Fruit fly (Drosophila melanogaster): ENCODE measurements around the gene Rop.

Gene Rop

DNA sequence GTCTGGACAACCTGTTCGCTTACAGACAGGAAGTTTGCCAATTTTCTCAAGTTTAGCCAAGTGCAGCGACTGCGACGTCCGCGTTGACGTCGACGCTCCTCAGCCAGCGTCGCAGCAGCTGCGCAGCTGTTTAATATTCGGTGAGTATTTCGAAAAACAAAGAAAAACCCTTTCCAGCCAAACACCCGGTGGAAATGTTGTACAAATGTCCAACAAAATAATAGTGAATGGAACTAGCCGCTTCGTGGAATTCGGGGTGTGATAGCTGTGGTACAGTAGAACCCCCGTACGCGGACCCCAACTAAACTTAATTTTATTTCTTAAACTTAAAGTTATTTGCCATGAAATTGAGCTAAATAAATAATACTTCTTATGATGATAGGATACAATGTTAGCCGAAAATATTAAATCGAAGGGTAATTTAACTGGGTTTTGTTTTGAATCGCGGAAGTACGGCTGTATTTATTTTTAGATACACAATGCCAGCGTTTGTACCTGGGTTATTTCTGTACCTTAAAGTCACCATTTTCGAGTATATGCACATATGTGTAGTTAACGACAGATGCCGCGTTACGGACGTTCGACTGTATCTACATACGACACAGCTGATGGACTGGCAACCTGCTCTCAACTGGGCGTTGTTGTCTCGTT, 29.8 kb downstream of the Rop start (continued):
- peak; percentile 79 for TF ChIP-seq CG13296 (GFP tag; optimal IDR thresholded peaks at IDR 0.05)
- no peak for TF ChIP-seq prd (optimal IDR thresholded peaks at IDR 0.05)
- TF ChIP-seq prd (GFP tag; IDR thresholded peaks at IDR 0.05): peak; percentile 71
- no peak for TF ChIP-seq pros (GFP tag; optimal IDR thresholded peaks at IDR 0.05)
- no peak for TF ChIP-seq Lpt (GFP tag; optimal IDR thresholded peaks at IDR 0.05)
- no peak for TF ChIP-seq bigmax (GFP tag; optimal IDR thresholded peaks at IDR 0.05)
- TF ChIP-seq CG15479 (GFP tag; optimal IDR thresholded peaks at IDR 0.05): no peak
- peak; percentile 68 for TF ChIP-seq kay (GFP tag; optimal IDR thresholded peaks at IDR 0.05)
- TF ChIP-seq Adf1 (GFP tag; IDR thresholded peaks at IDR 0.05): peak; percentile 92
- no peak for TF ChIP-seq Hr39 (optimal IDR thresholded peaks at IDR 0.05)
- peak; percentile 46 for TF ChIP-seq salm (tag; optimal IDR thresholded peaks at IDR 0.05)
- peak; percentile 58; the same call in 1 of the 2 replicates for TF ChIP-seq CG9932 (GFP tag; IDR thresholded peaks at IDR 0.05)
- TF ChIP-seq CG31224 (GFP tag; IDR thresholded peaks at IDR 0.05): no peak
- no peak for TF ChIP-seq sc (optimal IDR thresholded peaks at IDR 0.05)
- TF ChIP-seq sc (GFP tag; optimal IDR thresholded peaks at IDR 0.05): peak; percentile 59
- TF ChIP-seq Scr (GFP tag; IDR thresholded peaks at IDR 0.05; ENCODE audit: partially characterized antibody): no peak
- peak; percentile 77 for TF ChIP-seq lab (GFP tag; optimal IDR thresholded peaks at IDR 0.05)
- TF ChIP-seq fd102C (GFP tag; optimal IDR thresholded peaks at IDR 0.05): no peak
- TF ChIP-seq CG8290 (GFP tag; optimal IDR thresholded peaks at IDR 0.05): peak; percentile 64
- TF ChIP-seq CG8290 (tag; optimal IDR thresholded peaks at IDR 0.05): peak in 1 of 2 experiments; percentile 50
- TF ChIP-seq CG3847 (GFP tag; IDR thresholded peaks at IDR 0.05): peak; percentile 57; the same call in 1 of the 2 replicates
- TF ChIP-seq CG14441 (GFP tag; IDR thresholded peaks at IDR 0.05): peak; percentile 58
- TF ChIP-seq Stat92E (GFP tag; optimal IDR thresholded peaks at IDR 0.05): peak in 1 of 3 experiments; percentile 89
- TF ChIP-seq H15 (GFP tag; IDR thresholded peaks at IDR 0.05): 0 out of 3 replicates have a peak, but pooled peaks have one; percentile 28
- TF ChIP-seq slp2 (GFP tag; optimal IDR thresholded peaks at IDR 0.05): peak; percentile 61
- peak; percentile 41 for TF ChIP-seq CG8359 (GFP tag; optimal IDR thresholded peaks at IDR 0.05; ENCODE audit: borderline replicate concordance)
- TF ChIP-seq oc (tag; optimal IDR thresholded peaks at IDR 0.05): peak; percentile 41
- peak; percentile 73 for TF ChIP-seq CG15011 (GFP tag; optimal IDR thresholded peaks at IDR 0.05)
- peak; percentile 70 for TF ChIP-seq Hsf (GFP tag; optimal IDR thresholded peaks at IDR 0.05)
- peak; percentile 72 for TF ChIP-seq Usf (GFP tag; optimal IDR thresholded peaks at IDR 0.05)
- no peak for TF ChIP-seq sr (GFP tag; IDR thresholded peaks at IDR 0.05)
- TF ChIP-seq CG17361 (GFP tag; IDR thresholded peaks at IDR 0.05): peak; percentile 86
- TF ChIP-seq sisA (GFP tag; IDR thresholded peaks at IDR 0.05): peak; percentile 58
- TF ChIP-seq NfI (GFP tag; optimal IDR thresholded peaks at IDR 0.05): peak; percentile 54
- TF ChIP-seq B-H1 (GFP tag; IDR thresholded peaks at IDR 0.05): 0 out of 3 replicates have a peak, but pooled peaks have one; percentile 18
- TF ChIP-seq Mad (GFP tag; optimal IDR thresholded peaks at IDR 0.05): no peak
- peak; percentile 46; the same call in 2 of the 3 replicates for TF ChIP-seq CG7357 (GFP tag; IDR thresholded peaks at IDR 0.05)
- peak; percentile 73 for TF ChIP-seq CG12219 (GFP tag; optimal IDR thresholded peaks at IDR 0.05)
- peak; percentile 81 for TF ChIP-seq CG12391 (tag; optimal IDR thresholded peaks at IDR 0.05)
- TF ChIP-seq eve (GFP tag; optimal IDR thresholded peaks at IDR 0.05): no peak
- TF ChIP-seq CG30403 (GFP tag; optimal IDR thresholded peaks at IDR 0.05): peak; percentile 79
- TF ChIP-seq h (optimal IDR thresholded peaks at IDR 0.05): no peak
- TF ChIP-seq CG4820 (GFP tag; optimal IDR thresholded peaks at IDR 0.05): peak; percentile 66
- peak; percentile 80 for TF ChIP-seq CG9727 (GFP tag; optimal IDR thresholded peaks at IDR 0.05)
- peak; percentile 33; the same call in 1 of the 2 replicates for TF ChIP-seq H2.0 (GFP tag; IDR thresholded peaks at IDR 0.05)
- TF ChIP-seq amos (GFP tag; IDR thresholded peaks at IDR 0.05; ENCODE audit: partially characterized antibody): no peak
- TF ChIP-seq HLH54F (GFP tag; optimal IDR thresholded peaks at IDR 0.05): peak; percentile 45
- TF ChIP-seq ttk (GFP tag; IDR thresholded peaks at IDR 0.05): peak; percentile 53
- TF ChIP-seq D (optimal IDR thresholded peaks at IDR 0.05): no peak
- TF ChIP-seq D (GFP tag; optimal IDR thresholded peaks at IDR 0.05): peak; percentile 81
- no peak for TF ChIP-seq Oaz (GFP tag; IDR thresholded peaks at IDR 0.05)
- TF ChIP-seq luna (GFP tag; optimal IDR thresholded peaks at IDR 0.05): no peak
